Fruit fly (Drosophila melanogaster): Measurements from ENCODE around the gene OtopLa.

OtopLa gene

DNA sequence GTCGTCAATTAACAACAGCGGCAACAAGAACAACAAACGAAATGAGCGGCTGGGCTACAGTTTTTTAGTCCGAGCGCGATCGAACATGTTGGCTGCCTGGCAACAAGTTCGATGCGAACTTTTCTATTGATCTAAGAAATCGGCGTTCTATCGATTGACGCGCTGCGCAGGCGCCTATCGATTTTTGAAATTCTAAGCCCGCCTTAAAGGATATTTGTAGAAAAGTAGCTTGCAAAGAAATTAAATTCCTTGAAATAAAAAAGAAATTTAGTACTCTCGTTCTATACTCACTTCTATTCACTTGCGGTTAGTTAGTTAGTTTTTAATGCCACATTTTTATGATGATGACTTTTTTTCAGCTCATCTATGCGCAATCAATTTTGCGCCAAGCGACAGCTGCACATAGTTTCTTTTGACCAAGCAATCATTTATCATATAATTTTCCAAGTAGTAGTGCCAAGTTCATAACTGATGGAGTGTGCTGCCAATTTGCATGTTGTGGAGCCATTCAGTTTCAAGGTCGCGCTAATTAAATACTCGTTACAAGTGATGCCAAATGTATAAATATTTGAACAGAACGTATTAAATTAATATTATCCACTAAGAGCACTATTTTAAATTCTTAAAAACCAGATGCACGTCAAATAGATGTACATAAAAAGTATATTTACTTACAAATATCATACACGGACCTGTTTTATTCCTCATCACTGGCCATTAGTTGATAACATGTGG lies 31.8 kb upstream of the OtopLa start, which contains the start of the genes Tre1 and Gr5a (continued):
- TF ChIP-seq chinmo (GFP tag; IDR thresholded peaks at IDR 0.05; ENCODE audit: partially characterized antibody) (no peak), CG34376 (GFP tag; optimal IDR thresholded peaks at IDR 0.05) (no peak), aop (GFP tag; IDR thresholded peaks at IDR 0.05) (no peak), seq (GFP tag; IDR thresholded peaks at IDR 0.05) (no peak), CG13287 (GFP tag; IDR thresholded peaks at IDR 0.05; ENCODE audit: partially characterized antibody) (peak; percentile 30; the same call in 1 of the 2 replicates), cas (GFP tag; IDR thresholded peaks at IDR 0.05) (no peak), E2f2 (GFP tag; IDR thresholded peaks at IDR 0.05) (peak; percentile 80), HLH4C (GFP tag; IDR thresholded peaks at IDR 0.05; ENCODE audit: partially characterized antibody) (peak; percentile 41; the same call in 1 of the 3 replicates), gcm2 (GFP tag; optimal IDR thresholded peaks at IDR 0.05) (no peak), CG10462 (GFP tag; optimal IDR thresholded peaks at IDR 0.05) (no peak), CG5180 (GFP tag; optimal IDR thresholded peaks at IDR 0.05) (peak; percentile 98), Dp (GFP tag; optimal IDR thresholded peaks at IDR 0.05) (peak; percentile 51), run (tag; optimal IDR thresholded peaks at IDR 0.05) (no peak), CG4707 (GFP tag; optimal IDR thresholded peaks at IDR 0.05) (no peak), sima (GFP tag; optimal IDR thresholded peaks at IDR 0.05) (no peak), CG14710 (tag; optimal IDR thresholded peaks at IDR 0.05) (no peak), oc (tag; optimal IDR thresholded peaks at IDR 0.05) (peak; percentile 31), ato (GFP tag; IDR thresholded peaks at IDR 0.05; ENCODE audit: partially characterized antibody) (peak; percentile 42; the same call in 1 of the 2 replicates), odd (GFP tag; optimal IDR thresholded peaks at IDR 0.05) (no peak)

DNA sequence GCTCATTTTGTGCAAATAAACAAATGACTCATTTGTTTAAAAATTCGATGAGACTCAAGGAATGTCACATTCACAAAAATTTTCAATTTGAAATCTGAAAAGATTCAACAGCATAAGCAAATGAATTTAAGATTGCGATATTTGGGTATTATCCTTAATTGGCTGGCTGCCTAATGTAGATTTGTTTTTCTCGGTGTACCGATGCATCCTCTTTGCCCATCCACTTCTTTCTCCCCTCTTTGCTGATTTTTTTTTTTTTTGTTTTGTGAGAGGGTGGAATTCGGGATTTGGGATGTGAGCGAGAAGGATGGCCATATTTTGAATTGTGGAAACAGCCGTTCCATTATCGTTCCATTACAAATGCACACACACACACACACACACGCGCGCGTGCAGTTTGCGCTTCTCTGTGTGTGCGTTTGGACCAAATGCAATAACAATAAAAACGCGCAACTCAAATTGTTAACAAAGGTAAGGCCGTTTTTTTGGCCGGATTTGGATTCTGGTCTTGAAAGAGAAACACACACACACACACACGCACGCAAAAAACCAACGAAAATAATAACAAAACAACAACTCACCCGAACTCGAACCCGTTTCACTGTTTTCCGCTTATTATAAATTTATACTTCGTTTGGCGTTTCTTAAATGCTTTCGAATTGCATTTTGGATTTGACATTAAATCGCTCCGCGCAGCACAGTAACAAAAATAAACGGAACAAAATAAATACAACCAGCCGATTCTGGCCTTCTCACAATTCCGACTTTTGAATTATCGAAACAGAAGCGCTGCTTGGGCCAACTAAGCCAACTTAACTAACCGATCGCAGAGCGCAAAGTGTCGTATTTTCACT lies 31.0 kb upstream of the OtopLa start:
- TF ChIP-seq fru (optimal IDR thresholded peaks at IDR 0.05): no peak
- TF ChIP-seq CrebB (tag; optimal IDR thresholded peaks at IDR 0.05): no peak
- TF ChIP-seq Hey (tag; optimal IDR thresholded peaks at IDR 0.05): no peak
- peak; percentile 16 for TF ChIP-seq Fer3 (tag; optimal IDR thresholded peaks at IDR 0.05)
- TF ChIP-seq CG6272 (GFP tag; IDR thresholded peaks at IDR 0.05): no peak
- no peak for TF ChIP-seq Tbp (GFP tag; optimal IDR thresholded peaks at IDR 0.05)
- no peak for TF ChIP-seq lab (GFP tag; optimal IDR thresholded peaks at IDR 0.05)
- no peak for TF ChIP-seq CG17612 (GFP tag; IDR thresholded peaks at IDR 0.05)
- peak; percentile 8 for TF ChIP-seq Ets65A (GFP tag)
- TF ChIP-seq zf30C (GFP tag; optimal IDR thresholded peaks at IDR 0.05): peak; percentile 77
- no peak for TF ChIP-seq crc (GFP tag; optimal IDR thresholded peaks at IDR 0.05)
- TF ChIP-seq ken (GFP tag; IDR thresholded peaks at IDR 0.05): no peak
- peak; percentile 6 to 72 for TF ChIP-seq chif (GFP tag; optimal IDR thresholded peaks at IDR 0.05)
- TF ChIP-seq CG4854 (GFP tag; optimal IDR thresholded peaks at IDR 0.05): no peak
- TF ChIP-seq CG17328 (GFP tag; IDR thresholded peaks at IDR 0.05): peak; percentile 49; the same call in 1 of the 2 replicates
- no peak for TF ChIP-seq rib (GFP tag; IDR thresholded peaks at IDR 0.05)
- no peak for TF ChIP-seq CkIIα-i1 (GFP tag; IDR thresholded peaks at IDR 0.05)
- TF ChIP-seq CG9609 (GFP tag; optimal IDR thresholded peaks at IDR 0.05): peak; percentile 41
- TF ChIP-seq CG1024 (GFP tag; IDR thresholded peaks at IDR 0.05): no peak; the same call in 1 of the 2 replicates
- TF ChIP-seq stwl (tag; optimal IDR thresholded peaks at IDR 0.05): no peak
- TF ChIP-seq NfI (GFP tag; optimal IDR thresholded peaks at IDR 0.05): no peak
- TF ChIP-seq Deaf1 (tag; optimal IDR thresholded peaks at IDR 0.05): peak; percentile 26
- no peak for TF ChIP-seq Bdp1 (GFP tag; optimal IDR thresholded peaks at IDR 0.05)
- peak; percentile 41 for TF ChIP-seq CG2202 (tag; optimal IDR thresholded peaks at IDR 0.05)
- TF ChIP-seq CG6254 (GFP tag; optimal IDR thresholded peaks at IDR 0.05): peak; percentile 37
- no peak for TF ChIP-seq CG11560 (tag; IDR thresholded peaks at IDR 0.05)
- peak; percentile 4 for TF ChIP-seq CG13123 (GFP tag; optimal IDR thresholded peaks at IDR 0.05)
- TF ChIP-seq bowl (GFP tag; IDR thresholded peaks at IDR 0.05): no peak
- TF ChIP-seq ro (GFP tag; IDR thresholded peaks at IDR 0.05): no peak
